Fruit fly (Drosophila melanogaster): ENCODE data around the gene CG3402.

The CG3402 gene

DNA sequence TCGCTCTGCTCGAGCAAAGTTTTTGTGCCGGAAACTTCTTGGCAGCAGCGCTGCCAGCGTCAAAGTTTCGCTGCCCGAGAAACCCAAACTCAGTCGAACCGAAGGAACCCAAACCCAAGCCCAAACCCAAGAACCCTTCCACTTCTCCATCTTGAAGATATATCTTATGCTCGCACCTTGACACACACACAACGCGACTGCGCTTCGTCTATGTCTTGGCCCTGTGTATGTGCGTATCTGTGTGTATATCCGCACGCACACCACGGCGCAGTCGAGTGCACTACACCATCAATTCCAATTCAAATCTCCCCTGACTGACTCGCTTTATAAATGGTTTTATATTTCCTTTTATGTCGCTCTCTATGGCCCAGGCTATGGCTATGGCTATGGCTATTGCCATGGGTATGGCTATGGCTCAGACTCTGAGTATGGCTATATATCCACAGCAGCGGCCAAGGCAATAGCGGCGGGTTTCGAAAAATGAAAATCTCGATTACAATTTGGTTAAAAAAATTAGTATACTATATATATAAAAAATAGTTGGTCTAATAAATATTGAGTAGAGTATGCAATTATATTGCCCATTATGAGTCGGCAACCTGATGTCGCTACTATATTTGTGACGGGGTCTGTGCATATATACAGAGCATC lies 43.8 kb upstream of the CG3402 start (continued):
- TF ChIP-seq CG14441 (GFP tag; IDR thresholded peaks at IDR 0.05) (peak; percentile 96), CG12769 (tag; optimal IDR thresholded peaks at IDR 0.05) (peak; percentile 91), ash1 (GFP tag; optimal IDR thresholded peaks at IDR 0.05) (peak; percentile 46), Camta (GFP tag; optimal IDR thresholded peaks at IDR 0.05) (peak; percentile 44), lmd (GFP tag; IDR thresholded peaks at IDR 0.05) (peak; percentile 95), unc-4 (GFP tag; IDR thresholded peaks at IDR 0.05; ENCODE audit: partially characterized antibody) (no peak), Meics (GFP tag; optimal IDR thresholded peaks at IDR 0.05) (peak; percentile 95), vnd (GFP tag; IDR thresholded peaks at IDR 0.05; ENCODE audit: partially characterized antibody) (no peak), CG16813 (GFP tag; IDR thresholded peaks at IDR 0.05; ENCODE audit: partially characterized antibody) (no peak), wdn (GFP tag; IDR thresholded peaks at IDR 0.05) (peak; percentile 94), az2 (GFP tag; optimal IDR thresholded peaks at IDR 0.05) (peak; percentile 93), sna (GFP tag; IDR thresholded peaks at IDR 0.05; ENCODE audit: partially characterized antibody) (no peak), jigr1 (GFP tag; IDR thresholded peaks at IDR 0.05) (peak; percentile 88), Nf-YB (GFP tag; optimal IDR thresholded peaks at IDR 0.05) (peak; percentile 85), org-1 (GFP tag; optimal IDR thresholded peaks at IDR 0.05) (peak; percentile 93), CG6683 (GFP tag; optimal IDR thresholded peaks at IDR 0.05) (peak; percentile 90), CG3726 (GFP tag; IDR thresholded peaks at IDR 0.05) (peak; percentile 92), CG8944 (GFP tag; optimal IDR thresholded peaks at IDR 0.05) (peak; percentile 59), vvl (GFP tag; IDR thresholded peaks at IDR 0.05) (peak; percentile 98), HLH3B (GFP tag; IDR thresholded peaks at IDR 0.05) (peak; percentile 96), Kr (GFP tag; optimal IDR thresholded peaks at IDR 0.05) (peak; percentile 89), dmrt11E (tag; optimal IDR thresholded peaks at IDR 0.05) (peak; percentile 98), CG6654 (GFP tag; optimal IDR thresholded peaks at IDR 0.05) (peak; percentile 83), Tbp (GFP tag; optimal IDR thresholded peaks at IDR 0.05) (no peak), CG11560 (tag; IDR thresholded peaks at IDR 0.05) (peak; percentile 86), Nf-YC (tag; optimal IDR thresholded peaks at IDR 0.05) (peak; percentile 77), CG6175 (GFP tag; IDR thresholded peaks at IDR 0.05) (peak; percentile 85), Side (GFP tag; optimal IDR thresholded peaks at IDR 0.05) (no peak), Blimp-1 (GFP tag; optimal IDR thresholded peaks at IDR 0.05) (peak; percentile 95), CoRest (tag; optimal IDR thresholded peaks at IDR 0.05) (peak; percentile 95), fd3F (GFP tag; optimal IDR thresholded peaks at IDR 0.05) (peak; percentile 91), CG1832 (GFP tag; optimal IDR thresholded peaks at IDR 0.05) (no peak), CG8388 (GFP tag; optimal IDR thresholded peaks at IDR 0.05) (peak; percentile 95), CG8478 (optimal IDR thresholded peaks at IDR 0.05) (no peak), crp (GFP tag; optimal IDR thresholded peaks at IDR 0.05) (peak in 1 of 2 experiments; percentile 57), CG3995 (GFP tag; optimal IDR thresholded peaks at IDR 0.05) (peak; percentile 45), otp (GFP tag; IDR thresholded peaks at IDR 0.05) (peak; percentile 95), cg (GFP tag; optimal IDR thresholded peaks at IDR 0.05) (peak; percentile 84), Xrp1 (GFP tag; IDR thresholded peaks at IDR 0.05) (peak; percentile 99), CG17612 (GFP tag; IDR thresholded peaks at IDR 0.05) (peak; percentile 78), CG34376 (GFP tag; optimal IDR thresholded peaks at IDR 0.05) (peak; percentile 69), gce (GFP tag; IDR thresholded peaks at IDR 0.05) (peak; percentile 94), CG14860 (GFP tag; IDR thresholded peaks at IDR 0.05; ENCODE audit: partially characterized antibody) (no peak), CG8290 (GFP tag; optimal IDR thresholded peaks at IDR 0.05) (peak; percentile 97), CG8290 (tag; optimal IDR thresholded peaks at IDR 0.05) (peak; percentile 69 to 82), CG15011 (GFP tag; optimal IDR thresholded peaks at IDR 0.05) (peak; percentile 93), CG16815 (GFP tag; optimal IDR thresholded peaks at IDR 0.05) (peak; percentile 95), NC2β (GFP tag; optimal IDR thresholded peaks at IDR 0.05) (peak; percentile 66), CG8089 (GFP tag; optimal IDR thresholded peaks at IDR 0.05) (peak; percentile 23), CG18262 (tag; optimal IDR thresholded peaks at IDR 0.05) (peak; percentile 98)

Data from whole organism, embryonic.